Worm (Caenorhabditis elegans) whole organism, L4 larva: ENCODE results near the gene T02G5.3.
A peak's percentile ranks its signal among the peaks of the same experiment; 100 is the strongest.
"Not testable (repeated sequence)": the region's sequence is repeated elsewhere in the genome, so short reads cannot be mapped to it uniquely, and the experiment has no call there.

Experiments
- D1046.2 ChIP-seq: fragments of 200-800 bp; sonication (Bioruptor generic); IDR thresholded peaks from 2 replicates; pipeline ENCODE4 v1.3.6; 2022; ENCODE audit warnings: missing genetic modification characterization, missing compliant biosample characterization
- F26F4.8 ChIP-seq: fragments of 200-800 bp; sonication (Bioruptor generic); conservative IDR thresholded peaks from 2 replicates; pipeline ENCODE4 v1.3.6; 2022; ENCODE audit warnings: missing genetic modification characterization, missing compliant biosample characterization
- T20F7.1 ChIP-seq: fragments of 200-800 bp; sonication (Bioruptor generic); optimal IDR thresholded peaks from 2 replicates; lab custom pipeline; 2018; ENCODE audit warnings: mild to moderate bottlenecking, missing genetic modification characterization, missing compliant biosample characterization
- Y48G9A.11 ChIP-seq: fragments of 200-800 bp; sonication (Bioruptor generic); IDR thresholded peaks from 2 replicates; pipeline ENCODE4 v1.3.6; 2022; ENCODE audit warnings: missing genetic modification reagents, missing genetic modification characterization, missing compliant biosample characterization
- Y5F2A.4 ChIP-seq: fragments of 200-800 bp; sonication (Bioruptor generic); optimal IDR thresholded peaks from 2 replicates; lab custom pipeline; 2018; ENCODE audit warnings: mild to moderate bottlenecking, missing genetic modification characterization, missing compliant biosample characterization
- aha-1 ChIP-seq: fragments of 150-350 bp; peaks from one replicate; lab custom pipeline; 2014; ENCODE audit warnings: missing biosample characterization, missing genetic modification characterization
- ceh-28 ChIP-seq: fragments of 150-350 bp; optimal IDR thresholded peaks from 2 replicates; lab custom pipeline; 2014; ENCODE audit warnings: missing biosample characterization, missing genetic modification reagents, missing genetic modification characterization
- ceh-32 ChIP-seq: sonication (generic microtip); optimal IDR thresholded peaks from 2 replicates; lab custom pipeline; 2016; ENCODE audit warnings: mild to moderate bottlenecking, missing genetic modification characterization, missing compliant biosample characterization; ENCODE audit not compliant: poor library complexity
- daf-16 ChIP-seq, 3 experiments: sonication (generic microtip); optimal IDR thresholded peaks; 2 replicates each; lab custom pipeline; 2016 to 2017; ENCODE audit warnings: missing genetic modification characterization in 3 of 3, missing genetic modification reagents in 3 of 3, mild to moderate bottlenecking in 2 of 3, missing compliant biosample characterization in 2 of 3, missing biosample characterization in 1 of 3, moderate library complexity in 1 of 3
- daf-19 ChIP-seq: fragments of 200-800 bp; sonication (Bioruptor generic); conservative IDR thresholded peaks from 2 replicates; pipeline ENCODE4 v1.3.6; 2022; ENCODE audit warnings: missing genetic modification characterization, missing compliant biosample characterization
- hlh-30 ChIP-seq: sonication (generic microtip); optimal IDR thresholded peaks from 2 replicates; lab custom pipeline; 2017; ENCODE audit warnings: antibody characterized with exemption, mild to moderate bottlenecking, missing genetic modification characterization, missing compliant biosample characterization; ENCODE audit not compliant: insufficient read depth
- lim-7 ChIP-seq: fragments of 200-800 bp; sonication (Bioruptor generic); IDR thresholded peaks from 2 replicates; pipeline ENCODE4 v1.3.6; 2022; ENCODE audit warnings: missing genetic modification characterization, missing compliant biosample characterization
- lin-38 ChIP-seq: fragments of 200-800 bp; sonication (Bioruptor generic); IDR thresholded peaks from 2 replicates; pipeline ENCODE4 v1.3.6; 2022; ENCODE audit warnings: missing genetic modification reagents, missing genetic modification characterization, missing compliant biosample characterization
- mxl-2 ChIP-seq: fragments of 200-800 bp; sonication (Bioruptor generic); conservative IDR thresholded peaks from 2 replicates; pipeline ENCODE4 v1.3.6; 2022; ENCODE audit warnings: missing genetic modification reagents, missing genetic modification characterization, missing compliant biosample characterization
- nhr-102 ChIP-seq: sonication (generic microtip); optimal IDR thresholded peaks from 2 replicates; lab custom pipeline; 2016; ENCODE audit warnings: mild to moderate bottlenecking, missing genetic modification characterization, moderate library complexity, missing compliant biosample characterization
- nhr-111 ChIP-seq: fragments of 200-800 bp; sonication (Bioruptor generic); optimal IDR thresholded peaks from 2 replicates; lab custom pipeline; 2018; ENCODE audit warnings: mild to moderate bottlenecking, missing genetic modification characterization, missing compliant biosample characterization
- saeg-2 ChIP-seq: fragments of 200-800 bp; sonication (Bioruptor generic); IDR thresholded peaks from 2 replicates; pipeline ENCODE4 v1.3.6; 2022; ENCODE audit warnings: missing genetic modification reagents, missing genetic modification characterization, missing compliant biosample characterization
- sdz-12 ChIP-seq: fragments of 200-800 bp; sonication (Bioruptor generic); optimal IDR thresholded peaks from 2 replicates; lab custom pipeline; 2018; ENCODE audit warnings: mild to moderate bottlenecking, missing genetic modification characterization, missing compliant biosample characterization
- snpc-1.2 ChIP-seq: fragments of 200-800 bp; sonication (Bioruptor generic); IDR thresholded peaks from 2 replicates; pipeline ENCODE4 v1.3.6; 2022; ENCODE audit warnings: missing genetic modification reagents, missing genetic modification characterization, missing compliant biosample characterization
- spr-3 ChIP-seq: fragments of 200-800 bp; sonication (Bioruptor generic); optimal IDR thresholded peaks from 2 replicates; lab custom pipeline; 2018; ENCODE audit warnings: mild to moderate bottlenecking, missing genetic modification characterization, missing compliant biosample characterization
- unc-130 ChIP-seq: sonication (generic microtip); optimal IDR thresholded peaks from 2 replicates; lab custom pipeline; 2016; ENCODE audit warnings: missing genetic modification reagents, missing genetic modification characterization, missing compliant biosample characterization
- unc-39 ChIP-seq: sonication (generic microtip); optimal IDR thresholded peaks from 2 replicates; lab custom pipeline; 2017; ENCODE audit warnings: missing biosample characterization, missing genetic modification characterization
- unc-62 ChIP-seq, 3 experiments: fragments of 150-350 bp in 1 of 3; sonication (generic microtip); optimal IDR thresholded peaks in 2 of 3; peaks in 1 of 3; 1 replicate in 1 of 3; 2 replicates in 2 of 3; lab custom pipeline; 2014 to 2017; ENCODE audit warnings: missing biosample characterization in 3 of 3, missing genetic modification characterization in 3 of 3, missing genetic modification reagents in 3 of 3, missing genotype in 1 of 3
- zfp-2 ChIP-seq: sonication (generic microtip); optimal IDR thresholded peaks from 2 replicates; lab custom pipeline; 2016; ENCODE audit warnings: mild to moderate bottlenecking, missing genetic modification characterization, missing compliant biosample characterization
- zfp-3 ChIP-seq: fragments of 200-800 bp; sonication (Bioruptor generic); conservative IDR thresholded peaks from 2 replicates; pipeline ENCODE4 v1.3.6; 2022; ENCODE audit warnings: missing genetic modification reagents, missing genetic modification characterization, missing compliant biosample characterization

T02G5.3 gene

DNA sequence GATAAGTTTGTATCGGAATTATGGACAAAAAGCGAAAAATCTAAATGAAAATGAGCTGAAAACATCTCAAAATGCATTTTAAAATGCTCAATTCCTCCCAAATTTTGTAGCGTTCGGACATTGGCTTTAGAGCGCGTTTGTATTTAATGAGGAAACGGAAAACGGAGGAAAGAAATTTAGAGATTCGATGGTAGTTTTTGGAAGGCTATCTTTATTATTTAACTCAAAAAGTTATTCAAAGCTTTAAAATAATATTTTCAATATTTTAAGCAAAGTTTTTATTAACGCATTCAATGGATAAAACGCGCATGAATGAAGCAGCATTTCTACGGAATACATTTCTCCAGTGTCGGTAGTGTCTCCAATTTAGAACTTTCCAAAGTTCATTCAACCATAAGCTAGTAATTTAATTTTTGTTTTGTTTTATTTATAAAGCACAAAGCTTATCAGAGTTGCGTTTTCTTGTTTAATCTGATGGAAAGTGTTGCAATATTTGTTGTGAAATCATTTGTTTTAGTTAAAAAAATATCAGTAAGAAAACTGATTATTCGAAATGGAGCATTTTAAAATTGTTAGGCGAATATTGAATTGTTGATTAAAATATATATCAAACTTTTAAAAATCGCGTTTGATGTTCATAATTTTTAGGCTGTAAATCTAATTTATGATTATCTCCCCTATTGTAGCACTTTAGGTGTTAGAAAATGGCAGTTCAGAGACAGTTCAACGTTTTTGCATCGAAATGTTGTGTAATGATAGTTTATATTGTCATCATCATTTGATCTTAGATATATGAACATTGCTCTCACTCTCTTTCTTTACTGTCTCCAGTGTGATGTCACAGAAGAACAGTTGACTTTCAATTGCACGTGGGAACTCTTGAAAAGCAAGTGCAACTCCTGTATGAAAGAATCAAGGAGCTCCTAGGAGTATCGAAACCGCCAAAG, 20.3 kb upstream of the T02G5.3 start (continued):
- TF ChIP-seq mxl-2 (GFP tag; lab: Robert Waterston, UW) (no peak), Y5F2A.4 (GFP tag; lab: Kevin White, UChicago) (no peak), ceh-28 (no peak), unc-130 (GFP tag; lab: Kevin White, UChicago) (peak; percentile 11), nhr-102 (tag; lab: Kevin White, UChicago) (no peak), sdz-12 (GFP tag; lab: Kevin White, UChicago) (no peak), aha-1 (tag; lab: Kevin White, UChicago) (no peak)
- TF ChIP-seq, all 104 proteins: peak for 31

DNA sequence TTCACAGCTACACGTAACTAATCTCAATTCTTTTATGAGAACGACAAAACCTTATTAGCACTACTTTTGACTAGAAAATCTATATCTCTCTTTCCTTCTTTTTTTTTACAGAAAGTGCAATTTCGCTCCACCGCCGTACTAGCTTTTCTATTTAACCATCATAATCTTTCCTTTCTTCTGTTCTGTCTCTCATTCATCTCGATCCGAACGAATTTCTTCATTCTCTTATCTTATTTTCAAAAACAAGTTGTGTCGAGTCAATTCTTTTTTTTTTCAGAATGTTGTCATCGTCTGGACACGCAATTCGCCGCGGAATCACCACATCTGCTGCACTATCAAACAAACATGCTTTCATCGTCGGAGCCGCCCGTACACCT, 19.7 kb upstream of the T02G5.3 start, which contains the start of gene kat-1:
TSS of gene kat-1 (plus strand) at position 278 of the 377 bp plus-strand sequence.
- TF ChIP-seq ceh-28 (no peak), F26F4.8 (GFP tag; lab: Robert Waterston, UW) (no peak), T20F7.1 (GFP tag; lab: Kevin White, UChicago) (no peak), D1046.2 (GFP tag; lab: Robert Waterston, UW) (no peak), lim-7 (GFP tag; lab: Robert Waterston, UW) (no peak), spr-3 (GFP tag; lab: Kevin White, UChicago) (no peak), snpc-1.2 (GFP tag; lab: Robert Waterston, UW) (no peak), hlh-30 (tag; lab: Kevin White, UChicago) (no peak)
- TF ChIP-seq, all 104 proteins: peak for 0

DNA sequence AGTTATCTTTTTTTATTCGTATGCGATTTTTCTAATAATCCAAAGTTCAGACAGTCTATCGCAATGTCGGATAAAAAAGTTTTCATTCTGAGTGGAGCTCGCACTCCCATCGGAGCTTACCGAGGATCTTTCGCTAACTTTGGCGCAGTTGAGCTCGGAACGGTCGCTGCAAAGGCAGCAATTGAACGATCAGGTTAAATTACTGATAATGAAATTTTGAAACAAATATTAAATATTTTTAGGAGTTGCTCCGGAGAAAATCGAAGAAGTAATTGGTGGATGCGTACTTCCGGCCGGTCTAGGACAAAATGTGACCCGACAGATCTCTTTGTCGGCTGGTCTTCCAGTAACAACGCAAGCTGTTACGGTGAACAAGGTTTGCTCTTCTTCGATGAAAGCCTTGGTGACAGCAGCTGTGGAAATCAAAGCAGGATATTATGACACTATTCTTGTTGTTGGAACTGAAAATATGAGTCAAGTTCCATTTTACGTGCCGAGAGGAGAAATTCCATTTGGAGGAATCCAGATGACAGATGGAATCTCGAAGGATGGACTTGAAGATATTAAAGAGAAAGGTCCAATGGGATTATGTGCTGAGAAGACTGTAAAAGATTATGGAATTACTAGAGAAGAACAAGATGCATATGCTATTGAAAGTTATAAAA, 17.5 kb upstream of the T02G5.3 start, which contains the start of gene T02G5.7:
TSS of gene T02G5.7 (plus strand) at position 51 of the 665 bp plus-strand sequence.
- TF ChIP-seq lin-38 (GFP tag; lab: Robert Waterston, UW) (peak; percentile 40), zfp-2 (tag; lab: Kevin White, UChicago) (no peak), unc-39 (tag; lab: Kevin White, UChicago) (no peak), ceh-32 (tag; lab: Kevin White, UChicago) (no peak), nhr-111 (GFP tag; lab: Kevin White, UChicago) (no peak), daf-19 (GFP tag; lab: Robert Waterston, UW) (0 out of 2 replicates have a peak, but pooled peaks have one; percentile 53), zfp-3 (GFP tag; lab: Robert Waterston, UW) (0 out of 2 replicates have a peak, but pooled peaks have one; percentile 22), saeg-2 (GFP tag; lab: Robert Waterston, UW) (0 out of 2 replicates have a peak, but pooled peaks have one; percentile 48), daf-16 (GFP tag; optimal IDR thresholded peaks at IDR 0.05; lab: Kevin White, UChicago) (peak in 1 of 2 experiments; percentile 39), daf-16 (tag; optimal IDR thresholded peaks at IDR 0.05; lab: Kevin White, UChicago) (no peak), Y48G9A.11 (0 out of 2 replicates have a peak, but pooled peaks have one; percentile 24)
- TF ChIP-seq, all 104 proteins: peak for 6

DNA sequence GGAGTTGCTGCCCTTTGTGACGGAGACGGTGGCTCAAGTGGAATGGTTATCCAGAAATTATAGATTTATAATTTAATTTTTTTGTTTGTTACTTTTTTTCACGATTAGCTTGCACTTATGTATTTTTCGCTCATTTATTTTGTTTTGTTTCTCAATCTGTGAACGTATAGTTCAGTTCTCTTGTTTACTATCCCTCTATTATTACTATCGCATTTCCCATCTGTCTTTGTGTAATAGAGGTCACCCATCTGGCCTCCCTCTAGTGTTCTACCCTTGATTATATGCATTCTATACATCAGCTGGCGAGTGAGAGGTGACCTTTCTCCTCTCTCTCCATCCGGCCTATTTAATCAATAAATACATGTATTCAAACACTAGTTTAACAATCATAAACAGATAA, 9.2 kb upstream of the T02G5.3 start, which contains the start of the genes T02G5.14 and T02G5.15:
TSS of gene T02G5.14 (plus strand) at position 301 of the 400 bp plus-strand sequence.
TSS of gene T02G5.15 (plus strand) at position 301 of the 400 bp plus-strand sequence.
- TF ChIP-seq daf-16 (GFP tag; optimal IDR thresholded peaks at IDR 0.05; lab: Kevin White, UChicago), result peak in 1 of 2 experiments; percentile 21
- TF ChIP-seq daf-16 (tag; optimal IDR thresholded peaks at IDR 0.05; lab: Kevin White, UChicago), result not testable (repeated sequence)

DNA sequence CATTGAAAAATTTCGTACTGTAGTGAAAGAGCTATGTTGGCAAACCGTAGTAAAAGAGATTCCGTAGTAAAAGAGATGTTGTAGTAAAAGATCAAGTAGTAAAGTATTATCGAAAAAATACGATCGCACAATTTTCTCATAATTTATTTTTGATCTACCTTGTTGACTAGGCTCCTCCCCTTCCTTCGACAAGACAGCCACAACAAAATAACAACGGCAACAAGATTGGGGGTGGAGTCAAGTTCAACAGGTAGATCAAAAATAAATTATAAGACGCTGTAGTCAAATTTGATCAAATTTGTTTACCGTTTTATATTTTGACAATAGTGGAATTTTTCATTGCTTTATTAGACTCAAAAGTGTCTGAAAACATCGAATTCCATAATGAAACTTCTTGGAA, 4.9 kb upstream of the T02G5.3 start:
- TF ChIP-seq unc-62 (GFP tag; optimal IDR thresholded peaks at IDR 0.05 in 1 of 2; lab: Kevin White, UChicago), result peak in 1 of 2 experiments; percentile 67
- TF ChIP-seq unc-62 (tag; optimal IDR thresholded peaks at IDR 0.05; lab: Kevin White, UChicago), result not testable (repeated sequence)
